Fruit fly (Drosophila melanogaster) whole organism, embryonic: ENCODE results near the gene Tbca.

Experiments
- ATbp ChIP-seq: fragments of 200-800 bp; sonication (Bioruptor generic); optimal IDR thresholded peaks from 2 replicates; lab custom pipeline; 2017; ENCODE audit warnings: missing biosample characterization, mild to moderate bottlenecking, missing genetic modification characterization, missing genetic modification reagents
- Atf-2 ChIP-seq: fragments of 200-800 bp; sonication (Bioruptor generic); optimal IDR thresholded peaks from 2 replicates; lab custom pipeline; 2016; ENCODE audit warnings: missing biosample characterization, missing genetic modification characterization
- CG10209 ChIP-seq: fragments of 200-800 bp; sonication (Bioruptor generic); optimal IDR thresholded peaks from 3 replicates; lab custom pipeline; 2017; ENCODE audit warnings: missing biosample characterization, mild to moderate bottlenecking, missing genetic modification characterization, missing genetic modification reagents
- CG11560 ChIP-seq: fragments of 200-800 bp; sonication (Bioruptor generic); IDR thresholded peaks from 3 replicates; pipeline ENCODE4 v1.3.6; 2022; ENCODE audit warnings: missing biosample characterization, missing genetic modification characterization
- CG12219 ChIP-seq: fragments of 200-800 bp; sonication (Bioruptor generic); optimal IDR thresholded peaks from 3 replicates; lab custom pipeline; 2018; ENCODE audit warnings: missing biosample characterization, mild to moderate bottlenecking, missing genetic modification characterization
- CG12236 ChIP-seq: fragments of 200-800 bp; sonication (Bioruptor generic); optimal IDR thresholded peaks from 2 replicates; lab custom pipeline; 2016; ENCODE audit warnings: missing biosample characterization, missing genetic modification characterization
- CG12391 ChIP-seq: fragments of 200-800 bp; sonication (Bioruptor generic); optimal IDR thresholded peaks from 3 replicates; lab custom pipeline; 2018; ENCODE audit warnings: missing biosample characterization, mild to moderate bottlenecking, missing genetic modification characterization, moderate library complexity
- CG13296 ChIP-seq: fragments of 200-800 bp; sonication (Bioruptor generic); optimal IDR thresholded peaks from 3 replicates; lab custom pipeline; 2018; ENCODE audit warnings: missing biosample characterization, mild to moderate bottlenecking, missing genetic modification characterization
- CG1792 ChIP-seq: fragments of 200-800 bp; sonication (Bioruptor generic); optimal IDR thresholded peaks from 2 replicates; lab custom pipeline; 2016; ENCODE audit warnings: missing biosample characterization, missing genetic modification characterization
- CG2120 ChIP-seq: fragments of 200-800 bp; sonication (Bioruptor generic); optimal IDR thresholded peaks from 3 replicates; lab custom pipeline; 2016; ENCODE audit warnings: missing biosample characterization, missing genetic modification characterization
- CG2199 ChIP-seq: fragments of 200-800 bp; sonication (Bioruptor generic); IDR thresholded peaks from 3 replicates; pipeline ENCODE4 v1.3.6; 2022; ENCODE audit warnings: missing biosample characterization, missing genetic modification characterization
- CG3065 ChIP-seq: fragments of 200-800 bp; sonication (Bioruptor generic); optimal IDR thresholded peaks from 2 replicates; lab custom pipeline; 2016; ENCODE audit warnings: missing biosample characterization, missing genetic modification characterization
- CG32772 ChIP-seq: fragments of 200-800 bp; sonication (Bioruptor generic); IDR thresholded peaks from 2 replicates; pipeline ENCODE4 v1.3.6; 2022; ENCODE audit warnings: missing biosample characterization, missing genetic modification characterization
- CG3995 ChIP-seq: fragments of 200-800 bp; sonication (Bioruptor generic); optimal IDR thresholded peaks from 3 replicates; lab custom pipeline; 2016; ENCODE audit warnings: missing biosample characterization, missing genetic modification characterization
- CG4328 ChIP-seq: fragments of 200-800 bp; sonication (Bioruptor generic); optimal IDR thresholded peaks from 3 replicates; lab custom pipeline; 2017; ENCODE audit warnings: missing biosample characterization, missing genetic modification reagents, missing genetic modification characterization
- CG7271 ChIP-seq: fragments of 200-800 bp; sonication (Bioruptor generic); optimal IDR thresholded peaks from 2 replicates; lab custom pipeline; 2018; ENCODE audit warnings: missing biosample characterization, mild to moderate bottlenecking, missing genetic modification characterization, moderate library complexity
- CG7357 ChIP-seq: fragments of 200-800 bp; sonication (Bioruptor generic); IDR thresholded peaks from 3 replicates; pipeline ENCODE4 v1.3.6; 2022; ENCODE audit warnings: missing biosample characterization, missing genetic modification characterization
- CG7372 ChIP-seq: fragments of 200-800 bp; sonication (Bioruptor generic); IDR thresholded peaks from 2 replicates; pipeline ENCODE4 v1.3.6; 2022; ENCODE audit warnings: missing biosample characterization, missing genetic modification characterization
- CG8944 ChIP-seq: fragments of 200-800 bp; sonication (Bioruptor generic); optimal IDR thresholded peaks from 3 replicates; lab custom pipeline; 2016; ENCODE audit warnings: missing biosample characterization, missing genetic modification characterization
- CG9797 ChIP-seq: fragments of 200-800 bp; sonication (Bioruptor generic); optimal IDR thresholded peaks from 3 replicates; lab custom pipeline; 2018; ENCODE audit warnings: missing biosample characterization, mild to moderate bottlenecking, missing genetic modification characterization
- CG9876 ChIP-seq: fragments of 200-800 bp; sonication (Bioruptor generic); optimal IDR thresholded peaks from 2 replicates; lab custom pipeline; 2016; ENCODE audit warnings: missing biosample characterization, missing genetic modification characterization
- CoRest ChIP-seq: fragments of 200-800 bp; sonication (Bioruptor generic); optimal IDR thresholded peaks from 3 replicates; lab custom pipeline; 2018; ENCODE audit warnings: missing biosample characterization, mild to moderate bottlenecking, missing genetic modification characterization, moderate library complexity
- Doc3 ChIP-seq: fragments of 200-800 bp; sonication (Bioruptor generic); IDR thresholded peaks from 3 replicates; pipeline ENCODE4 v1.3.6; 2022; ENCODE audit warnings: missing biosample characterization, missing genetic modification characterization; ENCODE audit not compliant: partially characterized antibody
- Ets65A ChIP-seq: fragments of 200-800 bp; sonication (Bioruptor generic); peaks from one replicate; lab custom pipeline; 2016; ENCODE audit warnings: missing biosample characterization, missing genetic modification characterization
- GATAe ChIP-seq: fragments of 200-800 bp; sonication (Bioruptor generic); conservative IDR thresholded peaks from 2 replicates; pipeline ENCODE4 v1.3.6; 2022; ENCODE audit warnings: missing biosample characterization, missing genetic modification characterization
- Hmx ChIP-seq: fragments of 200-800 bp; sonication (Bioruptor generic); optimal IDR thresholded peaks from 2 replicates; lab custom pipeline; 2016; ENCODE audit warnings: missing biosample characterization, missing genetic modification characterization
- Jarid2 ChIP-seq: fragments of 200-800 bp; sonication (Bioruptor generic); optimal IDR thresholded peaks from 3 replicates; lab custom pipeline; 2017; ENCODE audit warnings: mild to moderate bottlenecking, missing biosample characterization, missing genetic modification reagents, missing genetic modification characterization
- Mes4 ChIP-seq: fragments of 200-800 bp; sonication (Bioruptor generic); optimal IDR thresholded peaks from 2 replicates; lab custom pipeline; 2016; ENCODE audit warnings: missing biosample characterization, missing genetic modification characterization
- NC2α ChIP-seq: fragments of 200-800 bp; sonication (Bioruptor generic); optimal IDR thresholded peaks from 2 replicates; lab custom pipeline; 2016; ENCODE audit warnings: missing biosample characterization, missing genetic modification characterization
- Nf-YA ChIP-seq: fragments of 200-800 bp; sonication (Bioruptor generic); IDR thresholded peaks from 2 replicates; pipeline ENCODE4 v1.3.6; 2022; ENCODE audit warnings: missing biosample characterization, missing genetic modification characterization
- Sry-δ ChIP-seq: fragments of 200-800 bp; sonication (Bioruptor generic); optimal IDR thresholded peaks from 2 replicates; lab custom pipeline; 2016; ENCODE audit warnings: missing biosample characterization, missing genetic modification characterization
- Vsx1 ChIP-seq: fragments of 200-800 bp; sonication (Bioruptor generic); optimal IDR thresholded peaks from 2 replicates; lab custom pipeline; 2017; ENCODE audit warnings: missing biosample characterization, mild to moderate bottlenecking, missing genetic modification characterization, missing genetic modification reagents
- ab ChIP-seq: fragments of 200-800 bp; sonication (Bioruptor generic); optimal IDR thresholded peaks from 2 replicates; lab custom pipeline; 2016; ENCODE audit warnings: missing biosample characterization, missing genetic modification characterization
- bigmax ChIP-seq: fragments of 200-800 bp; sonication (Bioruptor generic); optimal IDR thresholded peaks from 2 replicates; lab custom pipeline; 2018; ENCODE audit warnings: missing biosample characterization, mild to moderate bottlenecking, missing genetic modification characterization
- crp ChIP-seq, 2 experiments: fragments of 200-800 bp; sonication (Bioruptor generic); optimal IDR thresholded peaks; 2 replicates in 1 of 2; 3 replicates in 1 of 2; lab custom pipeline; 2017; ENCODE audit warnings: missing biosample characterization in 2 of 2, missing genetic modification characterization in 2 of 2, mild to moderate bottlenecking in 1 of 2, moderate library complexity in 1 of 2
- gsb-n ChIP-seq: fragments of 200-800 bp; sonication (Bioruptor generic); optimal IDR thresholded peaks from 3 replicates; lab custom pipeline; 2018; ENCODE audit warnings: missing biosample characterization, mild to moderate bottlenecking, missing genetic modification characterization
- hbn ChIP-seq: fragments of 200-800 bp; sonication (Bioruptor generic); IDR thresholded peaks from 2 replicates; pipeline ENCODE4 v1.3.6; 2022; ENCODE audit warnings: missing biosample characterization, missing genetic modification characterization; ENCODE audit not compliant: partially characterized antibody
- her ChIP-seq: fragments of 200-800 bp; sonication (Bioruptor generic); optimal IDR thresholded peaks from 2 replicates; lab custom pipeline; 2016; ENCODE audit warnings: missing biosample characterization, missing genetic modification characterization
- hkb ChIP-seq, 2 experiments: fragments of 200-800 bp in 1 of 2; fragments of >200 bp in 1 of 2; sonication (Bioruptor generic) in 1 of 2; IDR thresholded peaks in 1 of 2; optimal IDR thresholded peaks in 1 of 2; 2 replicates each; pipeline versions ENCODE4 v1.3.6 to Lab custom; 2017 to 2022; ENCODE audit warnings: missing biosample characterization in 1 of 2, missing genetic modification characterization in 1 of 2
- kay ChIP-seq: fragments of 200-800 bp; sonication (Bioruptor generic); optimal IDR thresholded peaks from 2 replicates; lab custom pipeline; 2016; ENCODE audit warnings: missing biosample characterization, missing genetic modification characterization
- knrl ChIP-seq: fragments of 200-800 bp; sonication (Bioruptor generic); IDR thresholded peaks from 3 replicates; pipeline ENCODE4 v1.3.6; 2022; ENCODE audit warnings: missing biosample characterization, missing genetic modification characterization; ENCODE audit not compliant: partially characterized antibody
- p53 ChIP-seq: fragments of 200-800 bp; sonication (Bioruptor generic); optimal IDR thresholded peaks from 2 replicates; lab custom pipeline; 2016; ENCODE audit warnings: missing biosample characterization, missing genetic modification characterization
- pan ChIP-seq, 4 experiments: fragments of >200 bp in 3 of 4; fragments of 200-800 bp in 1 of 4; sonication (Bioruptor generic) in 1 of 4; optimal IDR thresholded peaks in 3 of 4; IDR thresholded peaks in 1 of 4; 2 replicates each; pipeline versions ENCODE4 v1.3.6 to Lab custom; 2017 to 2022; ENCODE audit warnings: missing biosample characterization in 2 of 4, missing genetic modification characterization in 2 of 4, mixed read lengths in 1 of 4
- prd ChIP-seq, 3 experiments: fragments of >200 bp in 2 of 3; fragments of 200-800 bp in 1 of 3; sonication (Bioruptor generic) in 1 of 3; optimal IDR thresholded peaks in 2 of 3; IDR thresholded peaks in 1 of 3; 2 replicates in 2 of 3; 3 replicates in 1 of 3; pipeline versions ENCODE4 v1.3.6 to Lab custom; 2017 to 2022; ENCODE audit warnings: missing biosample characterization in 1 of 3, missing genetic modification characterization in 1 of 3
- repo ChIP-seq: fragments of 200-800 bp; sonication (Bioruptor generic); optimal IDR thresholded peaks from 2 replicates; lab custom pipeline; 2016; ENCODE audit warnings: missing biosample characterization, missing genetic modification characterization
- sna ChIP-seq: fragments of 200-800 bp; sonication (Bioruptor generic); IDR thresholded peaks from 2 replicates; pipeline ENCODE4 v1.3.6; 2022; ENCODE audit warnings: missing biosample characterization, missing genetic modification characterization; ENCODE audit not compliant: partially characterized antibody
- so ChIP-seq: fragments of 200-800 bp; sonication (Bioruptor generic); IDR thresholded peaks from 3 replicates; pipeline ENCODE4 v1.3.6; 2022; ENCODE audit warnings: missing biosample characterization, missing genetic modification characterization
- tin ChIP-seq: fragments of 200-800 bp; sonication (Bioruptor generic); optimal IDR thresholded peaks from 3 replicates; lab custom pipeline; 2016; ENCODE audit warnings: missing biosample characterization, missing genetic modification characterization
- twi ChIP-seq: fragments of 200-800 bp; optimal IDR thresholded peaks from 2 replicates; lab custom pipeline; 2019; ENCODE audit warnings: missing biosample characterization, mild to moderate bottlenecking, missing genetic modification characterization, moderate library complexity
- wek ChIP-seq: fragments of 200-800 bp; sonication (Bioruptor generic); optimal IDR thresholded peaks from 3 replicates; lab custom pipeline; 2018; ENCODE audit warnings: missing biosample characterization, mild to moderate bottlenecking, missing genetic modification characterization, moderate library complexity

Gene Tbca

dm6 chr3R:31743279-31743678 is at the start of gene Tbca (continued):
- TF ChIP-seq CG12391 (tag; lab: Kevin White, UChicago) (no peak), Jarid2 (no peak), hbn (GFP tag; lab: Robert Waterston, UW) (peak; percentile 48), Vsx1 (GFP tag; lab: Kevin White, UChicago) (no peak), wek (GFP tag; lab: Kevin White, UChicago) (no peak), p53 (GFP tag; lab: Kevin White, UChicago) (no peak), Ets65A (GFP tag; lab: Kevin White, UChicago) (no peak), twi (tag; lab: Kevin White, UChicago) (no peak), CG12219 (GFP tag; lab: Kevin White, UChicago) (no peak), sna (GFP tag; lab: Robert Waterston, UW) (peak; percentile 55; the same call in 1 of the 2 replicates), ab (no peak), gsb-n (tag; lab: Kevin White, UChicago) (no peak), Doc3 (GFP tag; lab: Robert Waterston, UW) (no peak), CG12236 (GFP tag; lab: Kevin White, UChicago) (no peak), repo (no peak), CG7357 (GFP tag; lab: Robert Waterston, UW) (no peak), prd (optimal IDR thresholded peaks at IDR 0.05; lab: Kevin White, UChicago) (no peak), prd (GFP tag; IDR thresholded peaks at IDR 0.05; lab: Robert Waterston, UW) (no peak), her (GFP tag; lab: Kevin White, UChicago) (no peak), CG13296 (GFP tag; lab: Kevin White, UChicago) (no peak), Nf-YA (GFP tag; lab: Robert Waterston, UW) (no peak), CG1792 (GFP tag; lab: Kevin White, UChicago) (no peak), CG9876 (GFP tag; lab: Kevin White, UChicago) (no peak), CG11560 (tag; lab: Robert Waterston, UW) (no peak), CG3065 (GFP tag; lab: Kevin White, UChicago) (no peak), pan (optimal IDR thresholded peaks at IDR 0.05; lab: Kevin White, UChicago) (no peak), pan (GFP tag; optimal IDR thresholded peaks at IDR 0.05 in 1 of 2, IDR thresholded peaks at IDR 0.05 in 1 of 2) (no peak), CG7271 (tag; lab: Kevin White, UChicago) (no peak), CG32772 (GFP tag; lab: Robert Waterston, UW) (peak; percentile 70; the same call in 1 of the 2 replicates), hkb (optimal IDR thresholded peaks at IDR 0.05; lab: Kevin White, UChicago) (no peak), hkb (GFP tag; IDR thresholded peaks at IDR 0.05; lab: Robert Waterston, UW) (no peak), Mes4 (GFP tag; lab: Kevin White, UChicago) (no peak), Sry-δ (GFP tag; lab: Kevin White, UChicago) (peak; percentile 51), CG9797 (GFP tag; lab: Kevin White, UChicago) (peak; percentile 29), CG10209 (GFP tag; lab: Kevin White, UChicago) (no peak), Atf-2 (GFP tag; lab: Kevin White, UChicago) (no peak), NC2α (GFP tag; lab: Kevin White, UChicago) (no peak), bigmax (GFP tag; lab: Kevin White, UChicago) (no peak), crp (GFP tag; optimal IDR thresholded peaks at IDR 0.05; lab: Kevin White, UChicago) (peak in 1 of 2 experiments; percentile 59), Hmx (GFP tag; lab: Kevin White, UChicago) (no peak), CG3995 (GFP tag; lab: Kevin White, UChicago) (peak; percentile 30), CG4328 (GFP tag; lab: Kevin White, UChicago) (no peak), ATbp (no peak), CG8944 (GFP tag; lab: Kevin White, UChicago) (no peak), CG7372 (GFP tag; lab: Robert Waterston, UW) (no peak), CG2120 (GFP tag; lab: Kevin White, UChicago) (no peak), tin (GFP tag; lab: Kevin White, UChicago) (no peak), so (GFP tag; lab: Robert Waterston, UW) (no peak), CG2199 (no peak), kay (GFP tag; lab: Kevin White, UChicago) (peak; percentile 100), GATAe (GFP tag; lab: Robert Waterston, UW) (no peak), CoRest (tag; lab: Kevin White, UChicago) (no peak), knrl (GFP tag; lab: Robert Waterston, UW) (peak; percentile 53)
